Fruit fly (Drosophila melanogaster) whole organism, embryonic: Measurements from ENCODE around the gene Gbeta76C.
A peak's percentile ranks its signal among the peaks of the same experiment; 100 is the strongest.

ENCODE experiments used
- Bgb ChIP-seq: fragments of 200-800 bp; sonication (Bioruptor generic); IDR thresholded peaks from 2 replicates; pipeline ENCODE4 v1.3.6; 2022; ENCODE audit warnings: missing biosample characterization, missing genetic modification characterization; ENCODE audit not compliant: partially characterized antibody
- CG10565 ChIP-seq: fragments of 200-800 bp; sonication (Bioruptor generic); optimal IDR thresholded peaks from 3 replicates; lab custom pipeline; 2016; ENCODE audit warnings: missing biosample characterization, mild to moderate bottlenecking, missing genetic modification characterization
- CG11247 ChIP-seq: fragments of 200-800 bp; sonication (Bioruptor generic); IDR thresholded peaks from 2 replicates; pipeline ENCODE4 v1.3.6; 2022; ENCODE audit warnings: missing biosample characterization, missing genetic modification characterization
- CG11560 ChIP-seq: fragments of 200-800 bp; sonication (Bioruptor generic); IDR thresholded peaks from 3 replicates; pipeline ENCODE4 v1.3.6; 2022; ENCODE audit warnings: missing biosample characterization, missing genetic modification characterization
- CG12659 ChIP-seq: fragments of 200-800 bp; sonication (Bioruptor generic); optimal IDR thresholded peaks from 3 replicates; lab custom pipeline; 2017; ENCODE audit warnings: mild to moderate bottlenecking, missing biosample characterization, missing genetic modification reagents, missing genetic modification characterization
- CG15514 ChIP-seq: fragments of 200-800 bp; sonication (Bioruptor generic); optimal IDR thresholded peaks from 3 replicates; lab custom pipeline; 2017; ENCODE audit warnings: missing biosample characterization, missing genetic modification characterization, mild to moderate bottlenecking, moderate library complexity, missing genetic modification reagents
- CG16779 ChIP-seq: fragments of 200-800 bp; sonication (Bioruptor generic); IDR thresholded peaks from 2 replicates; pipeline ENCODE4 v1.3.6; 2022; ENCODE audit warnings: missing biosample characterization, missing genetic modification characterization
- CG16815 ChIP-seq: fragments of 200-800 bp; sonication (Bioruptor generic); optimal IDR thresholded peaks from 3 replicates; lab custom pipeline; 2017; ENCODE audit warnings: missing biosample characterization, mild to moderate bottlenecking, missing genetic modification characterization
- CG2712 ChIP-seq: fragments of 200-800 bp; optimal IDR thresholded peaks from 3 replicates; lab custom pipeline; 2019; ENCODE audit warnings: missing biosample characterization, mild to moderate bottlenecking, missing genetic modification characterization, moderate library complexity
- CG34376 ChIP-seq: fragments of 200-800 bp; sonication (Bioruptor generic); optimal IDR thresholded peaks from 2 replicates; lab custom pipeline; 2018; ENCODE audit warnings: missing biosample characterization, mild to moderate bottlenecking, missing genetic modification characterization
- CG34422 ChIP-seq: fragments of 200-800 bp; sonication (Bioruptor generic); IDR thresholded peaks from 3 replicates; pipeline ENCODE4 v1.3.6; 2022; ENCODE audit warnings: missing biosample characterization, missing genetic modification characterization
- CG3995 ChIP-seq: fragments of 200-800 bp; sonication (Bioruptor generic); optimal IDR thresholded peaks from 3 replicates; lab custom pipeline; 2016; ENCODE audit warnings: missing biosample characterization, missing genetic modification characterization
- CG6683 ChIP-seq: fragments of 200-800 bp; sonication (Bioruptor generic); optimal IDR thresholded peaks from 2 replicates; lab custom pipeline; 2017; ENCODE audit warnings: missing biosample characterization, mild to moderate bottlenecking, missing genetic modification characterization, missing genetic modification reagents
- CG7928 ChIP-seq: fragments of 200-800 bp; sonication (Bioruptor generic); optimal IDR thresholded peaks from 2 replicates; lab custom pipeline; 2017; ENCODE audit warnings: missing biosample characterization, mild to moderate bottlenecking, missing genetic modification characterization
- CG7963 ChIP-seq: fragments of 200-800 bp; sonication (Bioruptor generic); IDR thresholded peaks from 3 replicates; pipeline ENCODE4 v1.3.6; 2022; ENCODE audit warnings: missing biosample characterization, missing genetic modification characterization; ENCODE audit not compliant: partially characterized antibody
- CoRest ChIP-seq: fragments of 200-800 bp; sonication (Bioruptor generic); optimal IDR thresholded peaks from 3 replicates; lab custom pipeline; 2018; ENCODE audit warnings: missing biosample characterization, mild to moderate bottlenecking, missing genetic modification characterization, moderate library complexity
- Dp ChIP-seq: fragments of 200-800 bp; sonication (Bioruptor generic); optimal IDR thresholded peaks from 2 replicates; lab custom pipeline; 2018; ENCODE audit warnings: missing biosample characterization, mild to moderate bottlenecking, missing genetic modification characterization, moderate library complexity
- E2f2 ChIP-seq: fragments of 200-800 bp; sonication (Bioruptor generic); IDR thresholded peaks from 2 replicates; pipeline ENCODE4 v1.3.6; 2022; ENCODE audit warnings: missing biosample characterization, missing genetic modification characterization
- ERR ChIP-seq: fragments of 200-800 bp; sonication (Bioruptor generic); optimal IDR thresholded peaks from 2 replicates; lab custom pipeline; 2016; ENCODE audit warnings: missing biosample characterization, missing genetic modification characterization
- Ets65A ChIP-seq: fragments of 200-800 bp; sonication (Bioruptor generic); peaks from one replicate; lab custom pipeline; 2016; ENCODE audit warnings: missing biosample characterization, missing genetic modification characterization
- Fer1 ChIP-seq: fragments of 200-800 bp; sonication (Bioruptor generic); optimal IDR thresholded peaks from 2 replicates; lab custom pipeline; 2017; ENCODE audit warnings: missing biosample characterization, mild to moderate bottlenecking, missing genetic modification characterization
- H15 ChIP-seq: fragments of 200-800 bp; sonication (Bioruptor generic); IDR thresholded peaks from 3 replicates; pipeline ENCODE4 v1.3.6; 2022; ENCODE audit warnings: missing biosample characterization, missing genetic modification characterization
- HLH4C ChIP-seq: fragments of 200-800 bp; sonication (Bioruptor generic); IDR thresholded peaks from 3 replicates; pipeline ENCODE4 v1.3.6; 2022; ENCODE audit warnings: missing biosample characterization, missing genetic modification characterization; ENCODE audit not compliant: partially characterized antibody
- Sox100B ChIP-seq: fragments of 200-800 bp; sonication (Bioruptor generic); optimal IDR thresholded peaks from 3 replicates; lab custom pipeline; 2018; ENCODE audit warnings: missing biosample characterization, mild to moderate bottlenecking, missing genetic modification characterization
- ap ChIP-seq: fragments of 200-800 bp; sonication (Bioruptor generic); IDR thresholded peaks from 2 replicates; pipeline ENCODE4 v1.3.6; 2022; ENCODE audit warnings: missing biosample characterization, missing genetic modification characterization
- bbx ChIP-seq: fragments of 200-800 bp; sonication (Bioruptor generic); IDR thresholded peaks from 2 replicates; pipeline ENCODE4 v1.3.6; 2022; ENCODE audit warnings: missing biosample characterization, missing genetic modification characterization; ENCODE audit not compliant: partially characterized antibody
- caup ChIP-seq: fragments of 200-800 bp; sonication (Bioruptor generic); optimal IDR thresholded peaks from 3 replicates; lab custom pipeline; 2017; ENCODE audit warnings: missing biosample characterization, mild to moderate bottlenecking, missing genetic modification characterization, moderate library complexity; ENCODE audit not compliant: severe bottlenecking
- crp ChIP-seq, 2 experiments: fragments of 200-800 bp; sonication (Bioruptor generic); optimal IDR thresholded peaks; 2 replicates in 1 of 2; 3 replicates in 1 of 2; lab custom pipeline; 2017; ENCODE audit warnings: missing biosample characterization in 2 of 2, missing genetic modification characterization in 2 of 2, mild to moderate bottlenecking in 1 of 2, moderate library complexity in 1 of 2
- exex ChIP-seq: fragments of 200-800 bp; sonication (Bioruptor generic); optimal IDR thresholded peaks from 4 replicates; lab custom pipeline; 2018; ENCODE audit warnings: missing biosample characterization, mild to moderate bottlenecking, missing genetic modification characterization, moderate library complexity
- fd3F ChIP-seq: fragments of 200-800 bp; sonication (Bioruptor generic); optimal IDR thresholded peaks from 2 replicates; lab custom pipeline; 2018; ENCODE audit warnings: missing biosample characterization, mild to moderate bottlenecking, missing genetic modification characterization, moderate library complexity
- gsb-n ChIP-seq: fragments of 200-800 bp; sonication (Bioruptor generic); optimal IDR thresholded peaks from 3 replicates; lab custom pipeline; 2018; ENCODE audit warnings: missing biosample characterization, mild to moderate bottlenecking, missing genetic modification characterization
- mirr ChIP-seq: fragments of 200-800 bp; sonication (Bioruptor generic); optimal IDR thresholded peaks from 3 replicates; lab custom pipeline; 2018; ENCODE audit warnings: missing biosample characterization, mild to moderate bottlenecking, missing genetic modification characterization
- nom ChIP-seq: fragments of 200-800 bp; sonication (Bioruptor generic); optimal IDR thresholded peaks from 2 replicates; lab custom pipeline; 2017; ENCODE audit warnings: missing biosample characterization, missing genetic modification characterization, mild to moderate bottlenecking, moderate library complexity, missing genetic modification reagents
- odd ChIP-seq: fragments of 200-800 bp; sonication (Bioruptor generic); optimal IDR thresholded peaks from 2 replicates; lab custom pipeline; 2017; ENCODE audit warnings: missing biosample characterization, mild to moderate bottlenecking, missing genetic modification characterization
- onecut ChIP-seq: fragments of 200-800 bp; sonication (Bioruptor generic); IDR thresholded peaks from 2 replicates; pipeline ENCODE4 v1.3.6; 2022; ENCODE audit warnings: missing biosample characterization, missing genetic modification characterization
- pan ChIP-seq, 4 experiments: fragments of >200 bp in 3 of 4; fragments of 200-800 bp in 1 of 4; sonication (Bioruptor generic) in 1 of 4; optimal IDR thresholded peaks in 3 of 4; IDR thresholded peaks in 1 of 4; 2 replicates each; pipeline versions ENCODE4 v1.3.6 to Lab custom; 2017 to 2022; ENCODE audit warnings: missing biosample characterization in 2 of 4, missing genetic modification characterization in 2 of 4, mixed read lengths in 1 of 4
- stwl ChIP-seq: fragments of 200-800 bp; sonication (Bioruptor generic); optimal IDR thresholded peaks from 3 replicates; lab custom pipeline; 2018; ENCODE audit warnings: missing biosample characterization, mild to moderate bottlenecking, missing genetic modification characterization, moderate library complexity
- sug ChIP-seq: fragments of 200-800 bp; optimal IDR thresholded peaks from 2 replicates; lab custom pipeline; 2019; ENCODE audit warnings: missing biosample characterization, mild to moderate bottlenecking, missing genetic modification characterization, moderate library complexity
- tna ChIP-seq: fragments of 200-800 bp; sonication (Bioruptor generic); IDR thresholded peaks from 2 replicates; pipeline ENCODE4 v1.3.6; 2022; ENCODE audit warnings: missing biosample characterization, missing genetic modification characterization; ENCODE audit not compliant: partially characterized antibody
- vfl ChIP-seq: fragments of 200-800 bp; sonication (Bioruptor generic); optimal IDR thresholded peaks from 2 replicates; lab custom pipeline; 2016; ENCODE audit warnings: missing biosample characterization, missing genetic modification characterization
- vvl ChIP-seq: fragments of 200-800 bp; sonication (Bioruptor generic); IDR thresholded peaks from 2 replicates; pipeline ENCODE4 v1.3.6; 2022; ENCODE audit warnings: missing biosample characterization, missing genetic modification characterization

Gene Gbeta76C

DNA sequence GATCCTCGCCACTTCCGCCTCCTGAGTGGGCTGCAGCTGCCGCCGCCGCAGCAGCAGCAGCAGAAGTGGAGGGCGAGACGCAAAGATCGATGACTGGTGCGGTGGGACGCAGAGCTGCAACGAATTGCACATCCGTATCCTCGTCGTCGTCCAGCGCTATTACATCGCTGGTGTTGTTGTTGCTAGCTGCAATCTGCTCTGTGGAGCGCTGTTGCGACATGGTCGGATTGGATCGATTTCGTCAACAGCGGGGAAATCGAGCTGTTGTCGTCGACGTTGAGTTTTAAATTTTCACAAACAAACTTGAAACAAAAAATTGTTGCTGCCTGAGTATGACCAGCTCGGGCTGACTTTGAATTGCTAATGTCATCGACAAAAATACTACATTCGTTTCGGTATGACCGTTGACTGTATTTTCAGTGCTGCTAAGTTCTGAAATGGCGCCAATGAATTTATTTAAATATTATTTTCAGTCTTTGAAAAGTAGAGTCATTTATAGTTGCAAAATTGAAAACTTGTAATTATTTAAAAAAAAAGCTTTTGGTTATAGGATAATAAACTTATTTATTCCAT, 44.9 kb upstream of the Gbeta76C start, which contains the start of gene Rnf146 (continued):
- TF ChIP-seq CoRest (tag; lab: Kevin White, UChicago) = peak; percentile 18
- TF ChIP-seq CG2712 (tag; lab: Kevin White, UChicago) = peak; percentile 6
- TF ChIP-seq Fer1 (GFP tag; lab: Kevin White, UChicago) = peak; percentile 29
- peak; percentile 16 for TF ChIP-seq nom (GFP tag; lab: Kevin White, UChicago)
- peak; percentile 61; the same call in 1 of the 2 replicates for TF ChIP-seq vvl
- peak; percentile 46 for TF ChIP-seq CG12659 (GFP tag; lab: Kevin White, UChicago)
- no peak for TF ChIP-seq CG6683 (GFP tag; lab: Kevin White, UChicago)
- peak; percentile 29 for TF ChIP-seq CG15514 (GFP tag; lab: Kevin White, UChicago)
- peak; percentile 41 for TF ChIP-seq gsb-n (tag; lab: Kevin White, UChicago)
- TF ChIP-seq CG10565 (GFP tag; lab: Kevin White, UChicago) = no peak
- TF ChIP-seq odd (GFP tag; lab: Kevin White, UChicago) = no peak

DNA sequence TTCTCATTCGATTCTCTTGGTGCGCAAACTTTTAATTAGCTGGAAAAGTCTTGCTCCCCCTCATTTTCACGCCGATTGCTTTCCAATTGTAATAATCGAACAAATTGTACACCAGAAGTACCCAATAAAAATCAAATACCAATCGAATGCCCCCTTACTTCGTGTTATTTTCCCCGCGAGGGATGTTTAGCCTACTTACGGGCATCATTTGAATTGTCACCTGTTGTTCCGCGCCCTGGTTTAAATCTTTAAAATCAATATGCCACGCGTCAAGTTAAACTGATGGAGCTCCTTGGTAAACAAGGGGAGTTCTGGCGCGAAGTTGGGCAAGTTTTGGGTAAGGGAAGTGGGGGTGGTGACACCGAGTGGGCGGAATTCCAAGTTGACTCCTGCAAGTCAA, 41.1 kb upstream of the Gbeta76C start:
- TF ChIP-seq stwl (tag; lab: Kevin White, UChicago) = peak; percentile 19
- TF ChIP-seq ap = no peak
- TF ChIP-seq onecut = peak; percentile 33
- peak; percentile 22 for TF ChIP-seq Ets65A
- no peak for TF ChIP-seq crp (GFP tag; optimal IDR thresholded peaks at IDR 0.05; lab: Kevin White, UChicago)
- peak; percentile 83; the same call in 2 of the 3 replicates for TF ChIP-seq CG11560 (tag; lab: Robert Waterston, UW)
- TF ChIP-seq fd3F (GFP tag; lab: Kevin White, UChicago) = no peak
- TF ChIP-seq E2f2 (GFP tag; lab: Robert Waterston, UW) = peak; percentile 31; the same call in 1 of the 2 replicates
- TF ChIP-seq ERR = no peak
- TF ChIP-seq vfl (GFP tag; lab: Kevin White, UChicago) = no peak
- peak; percentile 69 for TF ChIP-seq CG7928 (GFP tag; lab: Kevin White, UChicago)
- TF ChIP-seq CG16815 (GFP tag; lab: Kevin White, UChicago) = no peak
- TF ChIP-seq Bgb = 0 out of 2 replicates have a peak, but pooled peaks have one; percentile 18
- peak; percentile 47; the same call in 1 of the 3 replicates for TF ChIP-seq HLH4C (GFP tag; lab: Robert Waterston, UW)
- TF ChIP-seq mirr (GFP tag; lab: Kevin White, UChicago) = peak; percentile 18
- TF ChIP-seq bbx (GFP tag; lab: Robert Waterston, UW) = 0 out of 2 replicates have a peak, but pooled peaks have one; percentile 37
- 0 out of 3 replicates have a peak, but pooled peaks have one; percentile 14 for TF ChIP-seq H15 (GFP tag; lab: Robert Waterston, UW)
- TF ChIP-seq Dp (GFP tag; lab: Kevin White, UChicago) = peak; percentile 22
- no peak for TF ChIP-seq CG11247 (GFP tag; lab: Robert Waterston, UW)
- TF ChIP-seq CG7963 (GFP tag; lab: Robert Waterston, UW) = 0 out of 3 replicates have a peak, but pooled peaks have one; percentile 16
- TF ChIP-seq tna = no peak
- peak; percentile 43; the same call in 1 of the 3 replicates for TF ChIP-seq CG34422 (GFP tag; lab: Robert Waterston, UW)
- TF ChIP-seq caup (GFP tag; lab: Kevin White, UChicago) = no peak
- no peak for TF ChIP-seq Sox100B
- TF ChIP-seq, all 482 proteins: peak for 14

DNA sequence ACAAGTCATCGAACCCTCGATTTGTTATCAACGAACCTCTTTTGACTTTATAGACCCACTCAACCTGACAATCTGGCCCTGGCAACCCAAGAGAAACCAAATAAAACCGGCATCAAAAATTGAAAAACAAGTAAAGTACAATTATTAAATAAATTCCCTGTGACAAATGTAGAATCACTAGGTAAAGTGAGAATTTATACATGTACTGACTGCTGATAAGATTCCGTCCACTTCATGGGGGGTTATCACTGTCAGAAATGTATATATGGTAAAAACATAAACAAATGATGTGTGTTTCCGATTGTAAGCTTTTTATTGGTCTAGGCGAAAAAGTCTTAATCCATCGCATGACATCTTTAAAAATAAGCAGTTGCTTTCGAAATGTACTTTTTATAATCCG, 38.8 kb upstream of the Gbeta76C start:
- TF ChIP-seq exex (tag; lab: Kevin White, UChicago) (peak; percentile 73), pan (optimal IDR thresholded peaks at IDR 0.05; lab: Kevin White, UChicago) (no peak), pan (GFP tag; optimal IDR thresholded peaks at IDR 0.05 in 1 of 2, IDR thresholded peaks at IDR 0.05 in 1 of 2) (no peak), CG34376 (peak; percentile 25), sug (peak; percentile 98), CG3995 (peak; percentile 19), CG16779 (GFP tag; lab: Robert Waterston, UW) (no peak)
